Worm (Caenorhabditis elegans): Measurements from ENCODE around the gene C44B11.4.
A peak's percentile ranks its signal among the peaks of the same experiment; 100 is the strongest.

C44B11.4 gene

ce11 chrIII:3129036-3129435 is 14.5 kb downstream of the C44B11.4 start, which contains the start of gene Y53G8B.1:
Y53G8B.1 (plus strand) TSS chrIII:3129277.
- TF ChIP-seq nhr-237 (tag; optimal IDR thresholded peaks at IDR 0.05): no peak
- no peak for TF ChIP-seq mab-9 (GFP tag; IDR thresholded peaks at IDR 0.05)
- TF ChIP-seq ceh-82 (tag; optimal IDR thresholded peaks at IDR 0.05): no peak
- no peak for TF ChIP-seq nhr-84 (tag; optimal IDR thresholded peaks at IDR 0.05)
- TF ChIP-seq pag-3 (tag; optimal IDR thresholded peaks at IDR 0.05; ENCODE audit: borderline replicate concordance, insufficient read depth): no peak
- TF ChIP-seq lin-14 (GFP tag; optimal IDR thresholded peaks at IDR 0.05): peak; percentile 7
- no peak for TF ChIP-seq elt-3 (tag; optimal IDR thresholded peaks at IDR 0.05)
- TF ChIP-seq blmp-1 (tag; optimal IDR thresholded peaks at IDR 0.05): peak; percentile 24

- TF ChIP-seq blmp-1 (tag; optimal IDR thresholded peaks at IDR 0.05) (peak; percentile 24), nhr-77 (tag; optimal IDR thresholded peaks at IDR 0.05) (no peak), lsy-2 (tag; optimal IDR thresholded peaks at IDR 0.05) (peak; percentile 13 to 47), snu-23 (GFP tag; optimal IDR thresholded peaks at IDR 0.05) (peak; percentile 39), lin-14 (GFP tag; optimal IDR thresholded peaks at IDR 0.05) (peak; percentile 67), nhr-20 (tag; optimal IDR thresholded peaks at IDR 0.05) (no peak), efl-1 (optimal IDR thresholded peaks at IDR 0.05) (peak in 1 of 2 experiments; percentile 46), efl-1 (GFP tag; optimal IDR thresholded peaks at IDR 0.05 in 1 of 2) (no peak), unc-86 (tag; optimal IDR thresholded peaks at IDR 0.05) (no peak), elt-2 (tag; optimal IDR thresholded peaks at IDR 0.05) (peak; percentile 16), lin-13 (GFP tag; optimal IDR thresholded peaks at IDR 0.05) (peak; percentile 0), unc-62 (GFP tag; optimal IDR thresholded peaks at IDR 0.05) (no peak), lin-35 (GFP tag; optimal IDR thresholded peaks at IDR 0.05) (peak; percentile 27 to 28), mdl-1 (tag; optimal IDR thresholded peaks at IDR 0.05) (peak in 1 of 2 experiments; percentile 14)
Observed at ce11 chrIII:3127613-3128012, 15.9 kb downstream of the C44B11.4 start.

ce11 chrIII:3127074-3127596 is 16.4 kb downstream of the C44B11.4 start, which contains the start of gene nipa-1:
nipa-1 (minus strand) TSS chrIII:3127124.
- TF ChIP-seq xbp-1 (tag; optimal IDR thresholded peaks at IDR 0.05): no peak
- no peak for TF ChIP-seq nhr-71 (tag; optimal IDR thresholded peaks at IDR 0.05)
- no peak for TF ChIP-seq nhr-12 (tag; optimal IDR thresholded peaks at IDR 0.05)
- no peak for TF ChIP-seq irx-1 (tag; optimal IDR thresholded peaks at IDR 0.05)
- no peak for TF ChIP-seq mef-2 (tag; optimal IDR thresholded peaks at IDR 0.05)
- no peak for TF ChIP-seq nhr-76 (tag; optimal IDR thresholded peaks at IDR 0.05)
- no peak for TF ChIP-seq pag-3 (tag; optimal IDR thresholded peaks at IDR 0.05; ENCODE audit: borderline replicate concordance, insufficient read depth)
- TF ChIP-seq aly-2 (tag; optimal IDR thresholded peaks at IDR 0.05): no peak
- no peak for TF ChIP-seq nhr-20 (tag; optimal IDR thresholded peaks at IDR 0.05)
- no peak for TF ChIP-seq fkh-10 (GFP tag; optimal IDR thresholded peaks at IDR 0.05)
- no peak for TF ChIP-seq nhr-47 (tag; optimal IDR thresholded peaks at IDR 0.05)
- no peak for TF ChIP-seq isw-1 (GFP tag; IDR thresholded peaks at IDR 0.05)

DNA sequence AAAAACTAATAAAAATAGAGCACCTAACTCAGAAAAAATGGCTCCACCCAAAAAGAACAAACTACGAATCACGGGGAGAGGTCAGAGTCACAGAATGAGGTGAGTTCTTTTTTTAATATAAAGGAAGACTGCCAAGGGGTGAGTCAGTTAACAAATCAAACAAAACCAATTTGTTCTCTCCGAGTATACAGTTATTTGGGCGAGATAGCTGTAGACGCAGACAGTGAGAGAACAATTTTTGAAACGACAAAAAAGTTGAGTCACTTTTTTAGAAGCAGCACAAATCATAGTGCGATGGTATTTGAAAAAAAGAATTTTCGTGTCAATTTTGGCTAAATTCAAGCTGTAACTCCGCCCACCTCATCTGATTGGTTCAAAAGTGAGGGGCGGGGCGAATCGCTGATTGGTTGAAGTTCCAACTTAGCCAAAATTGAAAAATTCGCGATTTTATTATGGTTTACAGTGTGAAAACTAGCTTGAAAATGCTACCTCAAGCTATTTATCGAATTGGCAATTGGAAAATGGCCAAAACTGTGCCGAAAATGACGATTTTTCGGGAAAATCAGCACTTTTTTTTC is 19.3 kb downstream of the C44B11.4 start:
- no peak for TF ChIP-seq lin-35 (GFP tag; optimal IDR thresholded peaks at IDR 0.05)
- no peak for TF ChIP-seq unc-98 (GFP tag; IDR thresholded peaks at IDR 0.05)
- TF ChIP-seq efl-3 (GFP tag; optimal IDR thresholded peaks at IDR 0.05): no peak
- no peak for TF ChIP-seq fkh-4 (tag; optimal IDR thresholded peaks at IDR 0.05; ENCODE audit: borderline replicate concordance)
- TF ChIP-seq pqm-1 (tag; optimal IDR thresholded peaks at IDR 0.05): no peak
- no peak for TF ChIP-seq blmp-1 (tag; optimal IDR thresholded peaks at IDR 0.05)
- no peak for TF ChIP-seq alr-1 (tag; optimal IDR thresholded peaks at IDR 0.05; ENCODE audit: borderline replicate concordance)
- no peak for TF ChIP-seq hpl-2 (GFP tag; optimal IDR thresholded peaks at IDR 0.05)
- no peak for TF ChIP-seq C34B4.2 (tag; optimal IDR thresholded peaks at IDR 0.05)
- no peak for TF ChIP-seq ceh-8 (GFP tag; optimal IDR thresholded peaks at IDR 0.05)
- no peak for TF ChIP-seq dpl-1 (GFP tag; optimal IDR thresholded peaks at IDR 0.05)
- TF ChIP-seq vab-15 (tag; optimal IDR thresholded peaks at IDR 0.05): no peak
- TF ChIP-seq fkh-8 (tag; optimal IDR thresholded peaks at IDR 0.05): no peak
- TF ChIP-seq rnt-1 (tag; optimal IDR thresholded peaks at IDR 0.05): no peak
- TF ChIP-seq unc-62 (GFP tag; optimal IDR thresholded peaks at IDR 0.05): no peak
- TF ChIP-seq Y116A8C.19 (tag; optimal IDR thresholded peaks at IDR 0.05; ENCODE audit: borderline replicate concordance): no peak
- no peak for TF ChIP-seq hlh-4 (tag; optimal IDR thresholded peaks at IDR 0.05)
- TF ChIP-seq F16B12.6 (tag; optimal IDR thresholded peaks at IDR 0.05): no peak
- TF ChIP-seq unc-86 (tag; optimal IDR thresholded peaks at IDR 0.05): no peak
